Fruit fly (Drosophila melanogaster): Measurements from ENCODE around the gene Drak.

Gene Drak

dm6 chrX:11449476-11450119 lies 43.3 kb upstream of the Drak start (continued):
- peak; percentile 76 for TF ChIP-seq Mes4 (GFP tag; optimal IDR thresholded peaks at IDR 0.05)
- peak; percentile 52 for TF ChIP-seq trem (tag; optimal IDR thresholded peaks at IDR 0.05)
- TF ChIP-seq nom (GFP tag; optimal IDR thresholded peaks at IDR 0.05) = no peak
- peak; percentile 80 for TF ChIP-seq CG17612 (GFP tag; IDR thresholded peaks at IDR 0.05)
- peak; percentile 70 for TF ChIP-seq Drgx (GFP tag; IDR thresholded peaks at IDR 0.05)
- TF ChIP-seq Nf-YB (GFP tag; optimal IDR thresholded peaks at IDR 0.05) = peak; percentile 57
- peak; percentile 97 for TF ChIP-seq grau (tag; optimal IDR thresholded peaks at IDR 0.05)
- TF ChIP-seq CG6254 (GFP tag; optimal IDR thresholded peaks at IDR 0.05) = peak; percentile 46
- peak; percentile 77 for TF ChIP-seq tio (GFP tag; optimal IDR thresholded peaks at IDR 0.05)
- no peak for TF ChIP-seq BEAF-32 (GFP tag; optimal IDR thresholded peaks at IDR 0.05)
- TF ChIP-seq Dfd (GFP tag; optimal IDR thresholded peaks at IDR 0.05) = no peak
- peak; percentile 56 for TF ChIP-seq gcm (GFP tag; optimal IDR thresholded peaks at IDR 0.05)
- TF ChIP-seq CG14014 (GFP tag; IDR thresholded peaks at IDR 0.05) = peak; percentile 89
- TF ChIP-seq Hr78 (GFP tag; optimal IDR thresholded peaks at IDR 0.05) = peak in 1 of 2 experiments; percentile 43
- TF ChIP-seq CG15696 (tag; optimal IDR thresholded peaks at IDR 0.05) = peak; percentile 76
- peak; percentile 66 for TF ChIP-seq oc (tag; optimal IDR thresholded peaks at IDR 0.05)
- peak; percentile 67 for TF ChIP-seq CG12155 (GFP tag; optimal IDR thresholded peaks at IDR 0.05)
- TF ChIP-seq Aef1 (GFP tag; IDR thresholded peaks at IDR 0.05) = peak; percentile 87
- peak; percentile 61 for TF ChIP-seq Fer2 (tag; optimal IDR thresholded peaks at IDR 0.05)
- peak; percentile 54; the same call in 1 of the 2 replicates for TF ChIP-seq sens-2 (GFP tag; IDR thresholded peaks at IDR 0.05)
- 0 out of 2 replicates have a peak, but pooled peaks have one; percentile 41 for TF ChIP-seq CkIIα-i1 (GFP tag; IDR thresholded peaks at IDR 0.05)
- TF ChIP-seq Sin3A (optimal IDR thresholded peaks at IDR 0.05) = no peak
- peak; percentile 74 for TF ChIP-seq CG8765 (GFP tag; IDR thresholded peaks at IDR 0.05)
- TF ChIP-seq CG33557 (GFP tag; optimal IDR thresholded peaks at IDR 0.05) = peak; percentile 50
- TF ChIP-seq Atf-2 (GFP tag; optimal IDR thresholded peaks at IDR 0.05) = peak; percentile 73
- peak; percentile 76 for TF ChIP-seq CG7271 (tag; optimal IDR thresholded peaks at IDR 0.05)
- peak; percentile 88 for TF ChIP-seq CG17328 (GFP tag; IDR thresholded peaks at IDR 0.05)
- peak; percentile 84 for TF ChIP-seq CG12942 (GFP tag; optimal IDR thresholded peaks at IDR 0.05)
- TF ChIP-seq MTF-1 (GFP tag; optimal IDR thresholded peaks at IDR 0.05; ENCODE audit: borderline replicate concordance) = peak; percentile 74
- TF ChIP-seq Hmr (GFP tag; optimal IDR thresholded peaks at IDR 0.05) = peak; percentile 83
- TF ChIP-seq CG12071 (GFP tag; optimal IDR thresholded peaks at IDR 0.05) = peak; percentile 88
- peak; percentile 85 for TF ChIP-seq Atf6 (GFP tag; IDR thresholded peaks at IDR 0.05)
- TF ChIP-seq Chrac-16 (GFP tag; optimal IDR thresholded peaks at IDR 0.05) = peak; percentile 74
- TF ChIP-seq al (GFP tag; IDR thresholded peaks at IDR 0.05) = peak; percentile 67
- peak; percentile 69 for TF ChIP-seq luna (GFP tag; optimal IDR thresholded peaks at IDR 0.05)
- no peak for TF ChIP-seq cad (GFP tag; optimal IDR thresholded peaks at IDR 0.05)
- no peak for TF ChIP-seq usp (GFP tag; optimal IDR thresholded peaks at IDR 0.05)
- peak; percentile 64 for TF ChIP-seq ewg (GFP tag; optimal IDR thresholded peaks at IDR 0.05)
- peak; percentile 65 for TF ChIP-seq CG10462 (GFP tag; optimal IDR thresholded peaks at IDR 0.05)
- peak; percentile 62 for TF ChIP-seq CG10959 (GFP tag; IDR thresholded peaks at IDR 0.05)
- TF ChIP-seq hbn (GFP tag; IDR thresholded peaks at IDR 0.05; ENCODE audit: partially characterized antibody) = no peak
- TF ChIP-seq corto (GFP tag; optimal IDR thresholded peaks at IDR 0.05) = no peak
- TF ChIP-seq CrebB (tag; optimal IDR thresholded peaks at IDR 0.05) = peak; percentile 83
- peak; percentile 67 for TF ChIP-seq CG16815 (GFP tag; optimal IDR thresholded peaks at IDR 0.05)
- peak; percentile 79 for TF ChIP-seq CG10147 (GFP tag; optimal IDR thresholded peaks at IDR 0.05)
- peak; percentile 61 for TF ChIP-seq NK7.1 (GFP tag; optimal IDR thresholded peaks at IDR 0.05)
- TF ChIP-seq dm (GFP tag; optimal IDR thresholded peaks at IDR 0.05) = peak; percentile 59
- TF ChIP-seq sqz (GFP tag; optimal IDR thresholded peaks at IDR 0.05) = peak; percentile 78
- TF ChIP-seq Xbp1 (GFP tag; optimal IDR thresholded peaks at IDR 0.05) = peak; percentile 83

All from whole organism, embryonic.